Worm (Caenorhabditis elegans) whole organism, L4 larva: Measurements from ENCODE around the gene Y102E9.5.

Source experiments
- Y48G9A.11 ChIP-seq: fragments of 200-800 bp; sonication (Bioruptor generic); IDR thresholded peaks from 2 replicates; pipeline ENCODE4 v1.3.6; 2022; ENCODE audit warnings: missing genetic modification reagents, missing genetic modification characterization, missing compliant biosample characterization
- egl-27 ChIP-seq: sonication (generic microtip); optimal IDR thresholded peaks from 3 replicates; lab custom pipeline; 2017; ENCODE audit warnings: missing biosample characterization, missing genetic modification reagents, missing genetic modification characterization
- fos-1 ChIP-seq: fragments of 150-350 bp; optimal IDR thresholded peaks from 2 replicates; lab custom pipeline; 2014; ENCODE audit warnings: missing biosample characterization, missing genetic modification characterization
- mep-1 ChIP-seq: fragments of 150-350 bp; sonication (generic microtip); optimal IDR thresholded peaks from 3 replicates; lab custom pipeline; 2014; ENCODE audit warnings: missing biosample characterization, missing genetic modification characterization
- nhr-6 ChIP-seq: fragments of 150-350 bp; optimal IDR thresholded peaks from 2 replicates; lab custom pipeline; 2014; ENCODE audit warnings: missing biosample characterization, missing genetic modification characterization
- set-16 ChIP-seq: fragments of 200-800 bp; sonication (Bioruptor generic); IDR thresholded peaks from 2 replicates; pipeline ENCODE4 v1.3.6; 2022; ENCODE audit warnings: missing genetic modification reagents, missing genetic modification characterization, missing compliant biosample characterization

DNA sequence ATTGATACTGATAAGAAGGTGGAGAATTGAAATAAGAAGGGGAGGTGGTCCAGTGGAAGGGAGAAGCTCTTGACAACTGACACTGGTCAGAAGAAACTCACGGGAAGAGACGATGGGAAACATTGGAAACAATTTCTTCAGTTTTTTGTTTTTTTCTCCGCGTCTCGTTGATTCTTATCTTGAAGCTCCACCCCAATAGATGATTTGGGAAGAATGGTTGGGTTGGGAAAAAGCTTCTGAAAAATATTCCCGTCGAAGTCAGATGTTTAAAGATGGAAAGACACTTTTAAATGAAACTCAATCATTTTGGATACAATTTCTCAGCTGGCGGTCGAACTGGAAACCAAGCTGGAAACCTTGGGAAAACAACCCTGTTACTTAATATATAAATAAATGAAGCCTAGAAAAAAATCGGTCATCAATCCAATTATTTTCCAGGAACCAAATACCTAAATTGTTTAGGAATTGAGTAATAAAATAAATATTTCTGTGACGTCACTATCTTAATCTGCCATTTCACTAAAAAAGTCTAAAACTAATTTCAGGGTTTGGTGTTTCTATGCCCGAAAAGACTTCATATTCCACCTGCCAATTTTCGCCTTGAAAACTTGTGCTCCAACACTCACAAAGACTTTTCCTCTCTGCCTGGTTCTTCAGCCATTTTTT lies at the start of gene Y102E9.5, which contains the start of gene odr-4:
- TF ChIP-seq fos-1 (tag; lab: Kevin White, UChicago): no peak
- no peak for TF ChIP-seq egl-27 (tag; lab: Kevin White, UChicago)
- no peak for TF ChIP-seq Y48G9A.11 (GFP tag; lab: Robert Waterston, UW)
- TF ChIP-seq set-16 (GFP tag; lab: Robert Waterston, UW): no peak
- no peak for TF ChIP-seq mep-1 (tag; lab: Kevin White, UChicago)
- TF ChIP-seq nhr-6 (tag; lab: Kevin White, UChicago): no peak
